Worm (Caenorhabditis elegans) whole organism, L4 larva: Measurements from ENCODE around the gene fbxa-184.
"Not testable (repeated sequence)": the region's sequence is repeated elsewhere in the genome, so short reads cannot be mapped to it uniquely, and the experiment has no call there.

Experiments
- D1046.2 ChIP-seq: fragments of 200-800 bp; sonication (Bioruptor generic); IDR thresholded peaks from 2 replicates; pipeline ENCODE4 v1.3.6; 2022; ENCODE audit warnings: missing genetic modification characterization, missing compliant biosample characterization
- F10B5.3 ChIP-seq: sonication (generic microtip); optimal IDR thresholded peaks from 2 replicates; lab custom pipeline; 2016; ENCODE audit warnings: mild to moderate bottlenecking, missing genetic modification characterization, missing compliant biosample characterization
- F44E2.7 ChIP-seq: fragments of 200-800 bp; sonication (Bioruptor generic); IDR thresholded peaks from 2 replicates; pipeline ENCODE4 v2.1.2; 2022; ENCODE audit warnings: missing genetic modification characterization, missing compliant biosample characterization
- F49E8.2 ChIP-seq: sonication (generic microtip); optimal IDR thresholded peaks from 2 replicates; lab custom pipeline; 2016; ENCODE audit warnings: missing compliant biosample characterization, mild to moderate bottlenecking, missing genetic modification characterization, borderline replicate concordance
- T20F7.1 ChIP-seq: fragments of 200-800 bp; sonication (Bioruptor generic); optimal IDR thresholded peaks from 2 replicates; lab custom pipeline; 2018; ENCODE audit warnings: mild to moderate bottlenecking, missing genetic modification characterization, missing compliant biosample characterization
- T26A8.4 ChIP-seq: fragments of 200-800 bp; sonication (Bioruptor generic); IDR thresholded peaks from 2 replicates; pipeline ENCODE4 v1.3.6; 2022; ENCODE audit warnings: missing genetic modification characterization, missing compliant biosample characterization
- Y48G9A.11 ChIP-seq: fragments of 200-800 bp; sonication (Bioruptor generic); IDR thresholded peaks from 2 replicates; pipeline ENCODE4 v1.3.6; 2022; ENCODE audit warnings: missing genetic modification reagents, missing genetic modification characterization, missing compliant biosample characterization
- Y75B8A.6 ChIP-seq: fragments of 200-800 bp; sonication (Bioruptor generic); IDR thresholded peaks from 2 replicates; pipeline ENCODE4 v1.3.6; 2022; ENCODE audit warnings: missing genetic modification reagents, missing genetic modification characterization, missing compliant biosample characterization
- aha-1 ChIP-seq: fragments of 150-350 bp; peaks from one replicate; lab custom pipeline; 2014; ENCODE audit warnings: missing biosample characterization, missing genetic modification characterization
- arid-1 ChIP-seq: fragments of 200-800 bp; sonication (Bioruptor generic); conservative IDR thresholded peaks from 2 replicates; pipeline ENCODE4 v1.3.6; 2022; ENCODE audit warnings: missing genetic modification reagents, missing genetic modification characterization, missing compliant biosample characterization
- ceh-32 ChIP-seq: sonication (generic microtip); optimal IDR thresholded peaks from 2 replicates; lab custom pipeline; 2016; ENCODE audit warnings: mild to moderate bottlenecking, missing genetic modification characterization, missing compliant biosample characterization; ENCODE audit not compliant: poor library complexity
- ceh-44 ChIP-seq: fragments of 200-800 bp; sonication (Bioruptor generic); IDR thresholded peaks from 2 replicates; pipeline ENCODE4 v1.3.6; 2022; ENCODE audit warnings: missing genetic modification reagents, missing genetic modification characterization, missing compliant biosample characterization
- ceh-82 ChIP-seq: sonication (generic microtip); optimal IDR thresholded peaks from 2 replicates; lab custom pipeline; 2017; ENCODE audit warnings: missing biosample characterization, missing genetic modification characterization
- ces-1 ChIP-seq: fragments of 150-350 bp; sonication (generic microtip); optimal IDR thresholded peaks from 4 replicates; lab custom pipeline; 2014; ENCODE audit warnings: missing biosample characterization, missing genetic modification reagents, missing genetic modification characterization
- daf-12 ChIP-seq: fragments of 150-350 bp; optimal IDR thresholded peaks from 2 replicates; lab custom pipeline; 2014; ENCODE audit warnings: missing biosample characterization, missing genetic modification reagents, missing genetic modification characterization
- dmd-6 ChIP-seq: fragments of 200-800 bp; sonication (Bioruptor generic); IDR thresholded peaks from 2 replicates; pipeline ENCODE4 v1.3.6; 2022; ENCODE audit warnings: missing genetic modification reagents, missing genetic modification characterization, missing compliant biosample characterization
- dmd-9 ChIP-seq: fragments of 200-800 bp; sonication (Bioruptor generic); IDR thresholded peaks from 2 replicates; pipeline ENCODE4 v1.3.6; 2022; ENCODE audit warnings: missing genetic modification reagents, missing genetic modification characterization, missing compliant biosample characterization
- dpl-1 ChIP-seq: fragments of 150-350 bp; optimal IDR thresholded peaks from 2 replicates; lab custom pipeline; 2014; ENCODE audit warnings: missing biosample characterization, missing genetic modification reagents, missing genetic modification characterization
- duxl-1 ChIP-seq: sonication (generic microtip); optimal IDR thresholded peaks from 2 replicates; lab custom pipeline; 2016; ENCODE audit warnings: mild to moderate bottlenecking, missing genetic modification characterization, moderate library complexity, missing compliant biosample characterization; ENCODE audit not compliant: poor library complexity
- egl-43 ChIP-seq: fragments of 200-800 bp; sonication (Bioruptor generic); IDR thresholded peaks from 2 replicates; pipeline ENCODE4 v1.3.6; 2022; ENCODE audit warnings: missing genetic modification reagents, missing genetic modification characterization, missing compliant biosample characterization
- hlh-11 ChIP-seq: fragments of 200-800 bp; sonication (Bioruptor generic); optimal IDR thresholded peaks from 2 replicates; lab custom pipeline; 2018; ENCODE audit warnings: mild to moderate bottlenecking, missing genetic modification characterization, missing compliant biosample characterization
- hmg-1.1 ChIP-seq: fragments of 200-800 bp; sonication (Bioruptor generic); IDR thresholded peaks from 2 replicates; pipeline ENCODE4 v1.3.6; 2022; ENCODE audit warnings: missing genetic modification reagents, missing genetic modification characterization, missing compliant biosample characterization
- lin-1 ChIP-seq: fragments of 200-800 bp; sonication (Bioruptor generic); IDR thresholded peaks from 2 replicates; pipeline ENCODE4 v1.3.6; 2022; ENCODE audit warnings: missing genetic modification reagents, missing genetic modification characterization, missing compliant biosample characterization
- lin-29 ChIP-seq: fragments of 200-800 bp; sonication (Bioruptor generic); IDR thresholded peaks from 2 replicates; pipeline ENCODE4 v1.3.6; 2022; ENCODE audit warnings: missing genetic modification reagents, missing genetic modification characterization, missing compliant biosample characterization
- lir-3 ChIP-seq: sonication (generic microtip); optimal IDR thresholded peaks from 2 replicates; lab custom pipeline; 2016; ENCODE audit warnings: mild to moderate bottlenecking, missing genetic modification characterization, missing compliant biosample characterization
- lsy-2 ChIP-seq, 2 experiments: fragments of 150-350 bp in 1 of 2; sonication (generic microtip) in 1 of 2; optimal IDR thresholded peaks; 2 replicates each; lab custom pipeline; 2014 to 2017; ENCODE audit warnings: missing biosample characterization in 2 of 2, missing genetic modification characterization in 2 of 2
- madf-5 ChIP-seq, 2 experiments: fragments of 200-800 bp; sonication (Bioruptor generic); IDR thresholded peaks; 2 replicates each; pipeline ENCODE4 v1.3.6; 2022; ENCODE audit warnings: missing compliant biosample characterization in 2 of 2, missing genetic modification characterization in 2 of 2
- mes-2 ChIP-seq: sonication (generic microtip); optimal IDR thresholded peaks from 2 replicates; lab custom pipeline; 2016; ENCODE audit warnings: missing genotype, mild to moderate bottlenecking, missing genetic modification characterization, missing compliant biosample characterization; ENCODE audit not compliant: poor library complexity, severe bottlenecking
- nhr-10 ChIP-seq: fragments of 150-350 bp; optimal IDR thresholded peaks from 2 replicates; lab custom pipeline; 2014; ENCODE audit warnings: missing biosample characterization, missing genetic modification characterization
- nhr-102 ChIP-seq: sonication (generic microtip); optimal IDR thresholded peaks from 2 replicates; lab custom pipeline; 2016; ENCODE audit warnings: mild to moderate bottlenecking, missing genetic modification characterization, moderate library complexity, missing compliant biosample characterization
- nhr-11 ChIP-seq: fragments of 150-350 bp; optimal IDR thresholded peaks from 2 replicates; lab custom pipeline; 2014; ENCODE audit warnings: missing biosample characterization, missing genetic modification characterization
- nhr-76 ChIP-seq: fragments of 150-350 bp; optimal IDR thresholded peaks from 2 replicates; lab custom pipeline; 2014; ENCODE audit warnings: missing biosample characterization, missing genetic modification characterization
- php-3 ChIP-seq: fragments of 200-800 bp; sonication (Bioruptor generic); IDR thresholded peaks from 2 replicates; pipeline ENCODE4 v1.3.6; 2022; ENCODE audit warnings: missing genetic modification reagents, missing genetic modification characterization, missing compliant biosample characterization
- pqm-1 ChIP-seq: sonication (generic microtip); optimal IDR thresholded peaks from 2 replicates; lab custom pipeline; 2017; ENCODE audit warnings: missing biosample characterization, missing genetic modification characterization
- rbr-2 ChIP-seq: sonication (generic microtip); optimal IDR thresholded peaks from 2 replicates; lab custom pipeline; 2016; ENCODE audit warnings: missing genotype, missing genetic modification characterization, missing compliant biosample characterization
- saeg-2 ChIP-seq: fragments of 200-800 bp; sonication (Bioruptor generic); IDR thresholded peaks from 2 replicates; pipeline ENCODE4 v1.3.6; 2022; ENCODE audit warnings: missing genetic modification reagents, missing genetic modification characterization, missing compliant biosample characterization
- tag-97 ChIP-seq: fragments of 200-800 bp; sonication (Bioruptor generic); IDR thresholded peaks from 2 replicates; pipeline ENCODE4 v1.3.6; 2022; ENCODE audit warnings: missing genetic modification characterization, missing compliant biosample characterization
- tra-1 ChIP-seq: fragments of 200-800 bp; sonication (Bioruptor generic); IDR thresholded peaks from 2 replicates; pipeline ENCODE4 v1.3.6; 2022; ENCODE audit warnings: missing genetic modification reagents, missing genetic modification characterization, missing compliant biosample characterization
- unc-62 ChIP-seq, 3 experiments: fragments of 150-350 bp in 1 of 3; sonication (generic microtip); optimal IDR thresholded peaks in 2 of 3; peaks in 1 of 3; 1 replicate in 1 of 3; 2 replicates in 2 of 3; lab custom pipeline; 2014 to 2017; ENCODE audit warnings: missing biosample characterization in 3 of 3, missing genetic modification characterization in 3 of 3, missing genetic modification reagents in 3 of 3, missing genotype in 1 of 3
- ztf-11 ChIP-seq: fragments of 150-350 bp; optimal IDR thresholded peaks from 2 replicates; lab custom pipeline; 2014; ENCODE audit warnings: missing biosample characterization, missing genetic modification characterization

Gene fbxa-184

DNA sequence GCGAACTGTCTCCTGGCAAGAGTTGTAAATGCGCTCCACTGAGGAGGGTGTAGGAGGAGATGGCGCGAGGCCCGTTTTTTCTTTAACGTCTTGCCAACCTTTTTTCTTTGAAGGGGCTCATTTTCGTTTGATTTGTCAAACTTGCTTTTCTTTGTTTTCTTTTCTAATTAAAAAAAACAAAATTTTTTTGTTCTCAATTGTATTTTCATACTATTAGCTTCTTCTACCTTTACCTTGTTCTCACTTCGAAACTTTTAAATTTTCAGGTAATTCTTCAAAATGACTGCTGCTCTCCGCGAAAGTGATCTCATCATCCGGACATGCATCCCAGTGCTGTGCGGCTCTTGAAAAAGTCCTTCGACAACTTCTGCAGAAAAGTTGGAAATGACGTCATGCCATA lies at the start of gene fbxa-184:
fbxa-184 (plus strand) TSS at position 301 of the 400 bp plus-strand sequence.
- TF ChIP-seq duxl-1 (tag; lab: Kevin White, UChicago) (no peak), Y75B8A.6 (GFP tag; lab: Robert Waterston, UW) (no peak), Y48G9A.11 (no peak), saeg-2 (GFP tag; lab: Robert Waterston, UW) (no peak), aha-1 (peak; percentile 28), ces-1 (GFP tag; lab: Kevin White, UChicago) (no peak), D1046.2 (GFP tag; lab: Robert Waterston, UW) (no peak)

- not testable (repeated sequence) for TF ChIP-seq dmd-9; tra-1 (GFP tag; lab: Robert Waterston, UW); F49E8.2 (tag; lab: Kevin White, UChicago)
- TF ChIP-seq, all 104 proteins: peak for 0; not testable (repeated sequence) for 104
These were observed 49.2 kb upstream of the fbxa-184 start, which contains the start of gene ZC204.13 for ce11 chrII:1660888-1661287. Gene ZC204.13, minus strand, starts transcription at chrII:1660988.

DNA sequence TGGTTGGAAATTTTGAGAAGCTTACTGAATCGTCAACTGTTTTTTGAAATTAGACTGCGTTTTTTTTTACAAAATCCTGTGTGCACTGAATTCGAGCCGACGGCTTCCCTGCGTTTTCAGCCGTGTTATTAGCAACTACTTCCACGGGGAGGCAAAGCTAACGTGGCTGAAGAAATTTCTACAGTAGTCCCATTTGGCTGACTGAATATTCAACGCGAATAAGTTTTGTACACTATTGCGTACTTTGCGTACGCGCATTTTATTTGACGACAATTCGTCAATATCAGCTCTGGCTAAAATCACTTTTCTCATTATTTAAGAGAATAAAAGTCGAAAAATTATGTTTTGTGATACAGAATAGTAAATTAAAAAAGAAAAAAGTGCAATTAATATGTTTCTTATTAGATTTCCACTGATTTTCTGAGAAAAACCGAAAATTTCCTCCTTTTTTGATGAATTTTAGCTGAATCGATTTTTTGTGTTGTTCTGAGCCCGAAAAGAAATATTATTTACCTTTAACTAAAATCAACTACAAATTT lies 48.7 kb upstream of the fbxa-184 start:
- TF ChIP-seq hmg-1.1 (GFP tag; lab: Robert Waterston, UW), result peak; percentile 49
- TF ChIP-seq D1046.2 (GFP tag; lab: Robert Waterston, UW), result 0 out of 2 replicates have a peak, but pooled peaks have one; percentile 24
- TF ChIP-seq mes-2 (tag; lab: Kevin White, UChicago), result peak; percentile 26
- peak; percentile 72 for TF ChIP-seq Y48G9A.11
- peak; percentile 23; the same call in 1 of the 2 replicates for TF ChIP-seq dmd-6 (GFP tag; lab: Robert Waterston, UW)
- TF ChIP-seq tra-1 (GFP tag; lab: Robert Waterston, UW), result 0 out of 2 replicates have a peak, but pooled peaks have one; percentile 16
- peak; percentile 51 for TF ChIP-seq duxl-1 (tag; lab: Kevin White, UChicago)
- 0 out of 2 replicates have a peak, but pooled peaks have one; percentile 43 for TF ChIP-seq T26A8.4 (GFP tag; lab: Robert Waterston, UW)

- TF ChIP-seq pqm-1 (tag; lab: Kevin White, UChicago) (no peak), tra-1 (GFP tag; lab: Robert Waterston, UW) (no peak), ztf-11 (tag; lab: Kevin White, UChicago) (no peak), mes-2 (tag; lab: Kevin White, UChicago) (peak; percentile 51), ceh-44 (GFP tag; lab: Robert Waterston, UW) (no peak), lir-3 (tag; lab: Kevin White, UChicago) (no peak), T26A8.4 (GFP tag; lab: Robert Waterston, UW) (no peak), rbr-2 (no peak), hlh-11 (tag; lab: Kevin White, UChicago) (no peak), php-3 (GFP tag; lab: Robert Waterston, UW) (no peak), egl-43 (no peak), ceh-82 (tag; lab: Kevin White, UChicago) (no peak), nhr-76 (tag; lab: Kevin White, UChicago) (no peak), lsy-2 (tag; optimal IDR thresholded peaks at IDR 0.05; lab: Kevin White, UChicago) (peak in 1 of 2 experiments; percentile 46)
These were observed 47.2 kb upstream of the fbxa-184 start, which contains the start of gene ZC204.14 for ce11 chrII:1662881-1663280. Gene ZC204.14, minus strand, starts transcription at chrII:1662949.

- TF ChIP-seq duxl-1 (tag; lab: Kevin White, UChicago), result peak; percentile 88
- no peak for TF ChIP-seq madf-5 (GFP tag; IDR thresholded peaks at IDR 0.05; lab: Robert Waterston, UW)
- no peak for TF ChIP-seq dpl-1 (GFP tag; lab: Kevin White, UChicago)
- TF ChIP-seq ceh-44 (GFP tag; lab: Robert Waterston, UW), result no peak
- TF ChIP-seq egl-43, result no peak
- TF ChIP-seq tag-97 (GFP tag; lab: Robert Waterston, UW), result no peak
- TF ChIP-seq nhr-11 (tag; lab: Kevin White, UChicago), result no peak
- TF ChIP-seq lin-1 (GFP tag; lab: Robert Waterston, UW), result no peak
- TF ChIP-seq hmg-1.1 (GFP tag; lab: Robert Waterston, UW), result peak; percentile 33; the same call in 1 of the 2 replicates
- no peak for TF ChIP-seq nhr-10 (tag; lab: Kevin White, UChicago)
- no peak for TF ChIP-seq ceh-32
- no peak for TF ChIP-seq daf-12
- TF ChIP-seq unc-62 (GFP tag; optimal IDR thresholded peaks at IDR 0.05 in 1 of 2; lab: Kevin White, UChicago), result peak in 1 of 2 experiments; percentile 81
- TF ChIP-seq unc-62 (tag; optimal IDR thresholded peaks at IDR 0.05; lab: Kevin White, UChicago), result no peak
- peak; percentile 71 for TF ChIP-seq mes-2 (tag; lab: Kevin White, UChicago)
- TF ChIP-seq lin-29 (GFP tag; lab: Robert Waterston, UW), result no peak
- no peak for TF ChIP-seq arid-1
- no peak for TF ChIP-seq T20F7.1 (GFP tag; lab: Kevin White, UChicago)
- TF ChIP-seq F44E2.7 (GFP tag; lab: Robert Waterston, UW), result no peak
- peak; percentile 11 for TF ChIP-seq nhr-102 (tag; lab: Kevin White, UChicago)
- no peak for TF ChIP-seq F10B5.3 (tag; lab: Kevin White, UChicago)
These were observed 46.5 kb upstream of the fbxa-184 start, which contains the start of gene duxl-1 for ce11 chrII:1663516-1663915. Gene duxl-1, plus strand, starts transcription at chrII:1663699.
